Fruit fly (Drosophila melanogaster) whole organism, adult: Measurements from ENCODE around the gene PICK1.

Source experiments
- CG11617 ChIP-seq: fragments of 200-800 bp; sonication (Bioruptor generic); optimal IDR thresholded peaks from 2 replicates; lab custom pipeline; 2017; ENCODE audit warnings: mild to moderate bottlenecking, missing biosample characterization, missing genetic modification reagents, missing genetic modification characterization
- CG12768 ChIP-seq: fragments of 200-800 bp; sonication (Bioruptor generic); optimal IDR thresholded peaks from 2 replicates; lab custom pipeline; 2017; ENCODE audit warnings: missing biosample characterization, missing genetic modification characterization, mild to moderate bottlenecking, moderate library complexity, missing genetic modification reagents
- CG1620 ChIP-seq: fragments of 200-800 bp; sonication (Bioruptor generic); optimal IDR thresholded peaks from 2 replicates; lab custom pipeline; 2016; ENCODE audit warnings: missing biosample characterization, missing genetic modification characterization
- CG33017 ChIP-seq: fragments of 200-800 bp; sonication (Bioruptor generic); optimal IDR thresholded peaks from 2 replicates; lab custom pipeline; 2018; ENCODE audit warnings: missing biosample characterization, mild to moderate bottlenecking, missing genetic modification characterization, moderate library complexity
- CG7101 ChIP-seq: fragments of 200-800 bp; sonication (Bioruptor generic); optimal IDR thresholded peaks from 2 replicates; lab custom pipeline; 2018; ENCODE audit warnings: missing biosample characterization, mild to moderate bottlenecking, missing genetic modification characterization, moderate library complexity
- Clk ChIP-seq: fragments of 200-800 bp; sonication (Bioruptor generic); optimal IDR thresholded peaks from 2 replicates; lab custom pipeline; 2017; ENCODE audit warnings: missing biosample characterization, missing genetic modification characterization
- Crg-1 ChIP-seq: fragments of 200-800 bp; sonication (Bioruptor generic); optimal IDR thresholded peaks from 2 replicates; lab custom pipeline; 2016; ENCODE audit warnings: missing biosample characterization, missing genetic modification characterization
- Hr96 ChIP-seq: fragments of 200-800 bp; sonication (Bioruptor generic); optimal IDR thresholded peaks from 2 replicates; lab custom pipeline; 2016; ENCODE audit warnings: missing biosample characterization, missing genetic modification characterization
- Mnt ChIP-seq: fragments of 200-800 bp; sonication (Bioruptor generic); optimal IDR thresholded peaks from 2 replicates; lab custom pipeline; 2016; ENCODE audit warnings: missing biosample characterization, mild to moderate bottlenecking, missing genetic modification characterization
- cic ChIP-seq: fragments of 200-800 bp; sonication (Bioruptor generic); optimal IDR thresholded peaks from 2 replicates; lab custom pipeline; 2017; ENCODE audit warnings: missing biosample characterization, mild to moderate bottlenecking, missing genetic modification characterization, moderate library complexity
- cnc ChIP-seq, 2 experiments: fragments of >200 bp; optimal IDR thresholded peaks; 2 replicates each; lab custom pipeline; 2017
- kay ChIP-seq: fragments of 200-800 bp; sonication (Bioruptor generic); peaks from one replicate; lab custom pipeline; 2016; ENCODE audit warnings: missing biosample characterization, missing genetic modification characterization, borderline replicate concordance
- pad ChIP-seq: fragments of 200-800 bp; sonication (Bioruptor generic); optimal IDR thresholded peaks from 3 replicates; lab custom pipeline; 2017; ENCODE audit warnings: missing biosample characterization, missing genetic modification characterization, mild to moderate bottlenecking, moderate library complexity, missing genetic modification reagents
- toe ChIP-seq: fragments of 200-800 bp; sonication (Bioruptor generic); optimal IDR thresholded peaks from 2 replicates; lab custom pipeline; 2016; ENCODE audit warnings: missing biosample characterization, missing genetic modification characterization

dm6 chr2L:12697223-12697622 is 2.4 kb downstream of the PICK1 start, which contains the start of gene CG5781:
- TF ChIP-seq Clk (no peak), CG12768 (GFP tag; lab: Kevin White, UChicago) (no peak), Mnt (GFP tag; lab: Kevin White, UChicago) (no peak), pad (no peak), cic (GFP tag; lab: Kevin White, UChicago) (no peak), CG1620 (GFP tag; lab: Kevin White, UChicago) (no peak), CG33017 (tag; lab: Kevin White, UChicago) (no peak), cnc (optimal IDR thresholded peaks at IDR 0.05; lab: Kevin White, UChicago) (no peak), CG7101 (tag; lab: Kevin White, UChicago) (no peak), CG11617 (no peak), kay (GFP tag; lab: Kevin White, UChicago) (no peak), Crg-1 (GFP tag; lab: Kevin White, UChicago) (no peak), Hr96 (GFP tag; lab: Kevin White, UChicago) (no peak), toe (GFP tag; lab: Kevin White, UChicago) (no peak)
